Fruit fly (Drosophila melanogaster): ENCODE data around the gene CG42579.

- TF ChIP-seq CG11617 (GFP tag; optimal IDR thresholded peaks at IDR 0.05) (peak; percentile 40), Hr96 (GFP tag; optimal IDR thresholded peaks at IDR 0.05) (peak; percentile 5), cnc (optimal IDR thresholded peaks at IDR 0.05) (no peak), toe (GFP tag; optimal IDR thresholded peaks at IDR 0.05) (no peak), Clk (GFP tag; optimal IDR thresholded peaks at IDR 0.05) (no peak), CG14711 (tag; optimal IDR thresholded peaks at IDR 0.05) (peak; percentile 18)
Measured at dm6 chrX:20488701-20489122, 38.7 kb upstream of the CG42579 start.

Measured in whole organism, adult.